Worm (Caenorhabditis elegans) whole organism, L1 larva: Measurements from ENCODE around the gene nhr-262.

Source experiments
- C16A3.4 ChIP-seq: fragments of 150-350 bp; optimal IDR thresholded peaks from 2 replicates; lab custom pipeline; 2014; ENCODE audit warnings: missing biosample characterization, missing genetic modification characterization
- C34B4.2 ChIP-seq: sonication (generic microtip); optimal IDR thresholded peaks from 2 replicates; lab custom pipeline; 2017; ENCODE audit warnings: mild to moderate bottlenecking, missing genetic modification characterization, missing compliant biosample characterization
- alr-1 ChIP-seq: fragments of 200-800 bp; sonication (Bioruptor generic); optimal IDR thresholded peaks from 2 replicates; lab custom pipeline; 2018; ENCODE audit warnings: borderline replicate concordance, mild to moderate bottlenecking, missing genetic modification characterization, missing compliant biosample characterization
- aly-2 ChIP-seq: fragments of 150-350 bp; optimal IDR thresholded peaks from 2 replicates; lab custom pipeline; 2014; ENCODE audit warnings: missing biosample characterization, missing genetic modification characterization
- ama-1 ChIP-seq: fragments of 150-350 bp; optimal IDR thresholded peaks from 2 replicates; lab custom pipeline; 2014
- ceh-8 ChIP-seq: fragments of 200-800 bp; sonication (Bioruptor generic); optimal IDR thresholded peaks from 2 replicates; lab custom pipeline; 2018; ENCODE audit warnings: mild to moderate bottlenecking, missing genetic modification characterization, moderate library complexity, missing compliant biosample characterization
- ceh-88 ChIP-seq: fragments of 200-800 bp; sonication (Bioruptor generic); IDR thresholded peaks from 2 replicates; pipeline ENCODE4 v1.3.6; 2022; ENCODE audit warnings: missing genetic modification characterization, missing compliant biosample characterization
- ces-1 ChIP-seq: fragments of 150-350 bp; optimal IDR thresholded peaks from 2 replicates; lab custom pipeline; 2014; ENCODE audit warnings: missing biosample characterization, missing genetic modification reagents, missing genetic modification characterization
- dpl-1 ChIP-seq, 3 experiments: fragments of 150-350 bp in 2 of 3; sonication (generic microtip) in 1 of 3; optimal IDR thresholded peaks; 2 replicates each; lab custom pipeline; 2014 to 2017; ENCODE audit warnings: missing biosample characterization in 3 of 3, missing genetic modification characterization in 3 of 3, missing genetic modification reagents in 3 of 3
- dsc-1 ChIP-seq: sonication (generic microtip); optimal IDR thresholded peaks from 2 replicates; lab custom pipeline; 2016; ENCODE audit warnings: mild to moderate bottlenecking, missing genetic modification characterization, missing compliant biosample characterization
- efl-1 ChIP-seq, 4 experiments: fragments of 150-350 bp; optimal IDR thresholded peaks in 3 of 4; peaks in 1 of 4; 1 replicate in 1 of 4; 2 replicates in 3 of 4; lab custom pipeline; 2014; ENCODE audit warnings: missing biosample characterization in 2 of 4, missing genetic modification characterization in 2 of 4, missing genetic modification reagents in 2 of 4
- egl-13 ChIP-seq: sonication (generic microtip); optimal IDR thresholded peaks from 2 replicates; lab custom pipeline; 2016; ENCODE audit warnings: missing genotype, missing genetic modification reagents, missing genetic modification characterization, missing compliant biosample characterization
- egl-27 ChIP-seq, 2 experiments: fragments of 150-350 bp in 1 of 2; sonication (generic microtip); optimal IDR thresholded peaks; 3 replicates each; lab custom pipeline; 2017 to 2018; ENCODE audit warnings: missing biosample characterization in 2 of 2, missing genetic modification characterization in 2 of 2, missing genetic modification reagents in 2 of 2
- fkh-4 ChIP-seq: sonication (generic microtip); optimal IDR thresholded peaks from 2 replicates; lab custom pipeline; 2016; ENCODE audit warnings: missing compliant biosample characterization, missing genetic modification characterization, borderline replicate concordance
- irx-1 ChIP-seq: sonication (generic microtip); optimal IDR thresholded peaks from 2 replicates; lab custom pipeline; 2016; ENCODE audit warnings: missing genetic modification characterization, missing compliant biosample characterization
- lin-14 ChIP-seq: fragments of 200-800 bp; sonication (Bioruptor generic); optimal IDR thresholded peaks from 2 replicates; lab custom pipeline; 2018; ENCODE audit warnings: mild to moderate bottlenecking, missing genetic modification characterization, moderate library complexity, missing compliant biosample characterization
- lin-35 ChIP-seq, 2 experiments: fragments of 150-350 bp; optimal IDR thresholded peaks; 2 replicates each; lab custom pipeline; 2014; ENCODE audit warnings: missing biosample characterization in 2 of 2, missing genetic modification characterization in 2 of 2, missing genetic modification reagents in 2 of 2
- lir-3 ChIP-seq: sonication (generic microtip); optimal IDR thresholded peaks from 2 replicates; lab custom pipeline; 2016; ENCODE audit warnings: mild to moderate bottlenecking, missing genetic modification characterization, moderate library complexity, missing compliant biosample characterization; ENCODE audit not compliant: poor library complexity
- mab-9 ChIP-seq: fragments of 200-800 bp; sonication (Bioruptor generic); IDR thresholded peaks from 2 replicates; pipeline ENCODE4 v1.3.6; 2022; ENCODE audit warnings: missing genetic modification reagents, missing genetic modification characterization, missing compliant biosample characterization
- mep-1 ChIP-seq: fragments of 150-350 bp; optimal IDR thresholded peaks from 2 replicates; lab custom pipeline; 2014; ENCODE audit warnings: missing biosample characterization, missing genetic modification characterization
- nhr-12 ChIP-seq: sonication (generic microtip); optimal IDR thresholded peaks from 2 replicates; lab custom pipeline; 2017; ENCODE audit warnings: missing biosample characterization, missing genetic modification characterization
- nhr-20 ChIP-seq: sonication (generic microtip); optimal IDR thresholded peaks from 2 replicates; lab custom pipeline; 2016; ENCODE audit warnings: mild to moderate bottlenecking, missing genetic modification characterization, missing compliant biosample characterization
- nhr-237 ChIP-seq: fragments of 150-350 bp; optimal IDR thresholded peaks from 2 replicates; lab custom pipeline; 2014; ENCODE audit warnings: missing biosample characterization, missing genetic modification characterization
- nhr-76 ChIP-seq: sonication (generic microtip); optimal IDR thresholded peaks from 2 replicates; lab custom pipeline; 2017; ENCODE audit warnings: missing biosample characterization, missing genetic modification characterization
- nhr-77 ChIP-seq: fragments of 150-350 bp; optimal IDR thresholded peaks from 2 replicates; lab custom pipeline; 2014; ENCODE audit warnings: missing biosample characterization, missing genetic modification characterization
- pax-3 ChIP-seq: fragments of 200-800 bp; sonication (Bioruptor generic); optimal IDR thresholded peaks from 2 replicates; lab custom pipeline; 2018; ENCODE audit warnings: mild to moderate bottlenecking, missing genetic modification characterization, moderate library complexity, missing compliant biosample characterization
- skn-1 ChIP-seq: fragments of 150-350 bp; optimal IDR thresholded peaks from 2 replicates; lab custom pipeline; 2014; ENCODE audit warnings: missing biosample characterization, missing genetic modification characterization
- sup-37 ChIP-seq: fragments of 200-800 bp; sonication (Bioruptor generic); optimal IDR thresholded peaks from 2 replicates; lab custom pipeline; 2018; ENCODE audit warnings: mild to moderate bottlenecking, missing genetic modification characterization, missing compliant biosample characterization
- swsn-7 ChIP-seq: sonication (generic microtip); optimal IDR thresholded peaks from 2 replicates; lab custom pipeline; 2016; ENCODE audit warnings: missing genetic modification characterization, missing compliant biosample characterization
- tbx-2 ChIP-seq: sonication (generic microtip); optimal IDR thresholded peaks from 2 replicates; lab custom pipeline; 2016; ENCODE audit warnings: missing genetic modification characterization, missing compliant biosample characterization
- tlp-1 ChIP-seq: fragments of 150-350 bp; optimal IDR thresholded peaks from 2 replicates; lab custom pipeline; 2014; ENCODE audit warnings: missing biosample characterization, missing genetic modification characterization
- unc-86 ChIP-seq: sonication (generic microtip); optimal IDR thresholded peaks from 2 replicates; lab custom pipeline; 2016; ENCODE audit warnings: missing genetic modification characterization, missing compliant biosample characterization
- vab-15 ChIP-seq: sonication (generic microtip); optimal IDR thresholded peaks from 2 replicates; lab custom pipeline; 2017; ENCODE audit warnings: missing genotype, mild to moderate bottlenecking, missing genetic modification characterization, missing compliant biosample characterization
- xbp-1 ChIP-seq: sonication (generic microtip); optimal IDR thresholded peaks from 2 replicates; lab custom pipeline; 2016; ENCODE audit warnings: missing genetic modification characterization, missing compliant biosample characterization
- zip-4 ChIP-seq: fragments of 200-800 bp; sonication (Bioruptor generic); optimal IDR thresholded peaks from 2 replicates; lab custom pipeline; 2018; ENCODE audit warnings: mild to moderate bottlenecking, missing genetic modification characterization, moderate library complexity, missing compliant biosample characterization
- ztf-4 ChIP-seq: fragments of 150-350 bp; optimal IDR thresholded peaks from 2 replicates; lab custom pipeline; 2014; ENCODE audit warnings: missing biosample characterization, missing genetic modification characterization

nhr-262 gene

ce11 chrV:16879532-16879931 lies 25.2 kb upstream of the nhr-262 start:
- no peak for TF ChIP-seq ama-1
- no peak for TF ChIP-seq sup-37 (GFP tag; lab: Kevin White, UChicago)
- no peak for TF ChIP-seq C16A3.4 (tag; lab: Kevin White, UChicago)
- TF ChIP-seq efl-1 (optimal IDR thresholded peaks at IDR 0.05; lab: Kevin White, UChicago), result no peak
- TF ChIP-seq efl-1 (GFP tag; optimal IDR thresholded peaks at IDR 0.05 in 1 of 2; lab: Kevin White, UChicago), result no peak

- TF ChIP-seq lir-3 (tag; lab: Kevin White, UChicago) (no peak), unc-86 (no peak), mep-1 (tag; lab: Kevin White, UChicago) (no peak), egl-13 (tag; lab: Kevin White, UChicago) (no peak), alr-1 (tag; lab: Kevin White, UChicago) (no peak), sup-37 (GFP tag; lab: Kevin White, UChicago) (no peak), C34B4.2 (tag; lab: Kevin White, UChicago) (no peak), vab-15 (tag; lab: Kevin White, UChicago) (no peak), nhr-77 (tag; lab: Kevin White, UChicago) (no peak), aly-2 (tag; lab: Kevin White, UChicago) (no peak), irx-1 (tag; lab: Kevin White, UChicago) (no peak), nhr-76 (no peak), zip-4 (GFP tag; lab: Kevin White, UChicago) (no peak), lin-14 (GFP tag; lab: Kevin White, UChicago) (no peak), pax-3 (tag; lab: Kevin White, UChicago) (no peak)
Measured at ce11 chrV:16880054-16880453, 24.7 kb upstream of the nhr-262 start, which contains the start of gene F09C6.3. Gene F09C6.3 (minus strand): TSS chrV:16880154.

- TF ChIP-seq tlp-1 (no peak), swsn-7 (no peak), xbp-1 (tag; lab: Kevin White, UChicago) (no peak), C34B4.2 (tag; lab: Kevin White, UChicago) (no peak), sup-37 (GFP tag; lab: Kevin White, UChicago) (no peak), nhr-76 (no peak), egl-27 (tag; optimal IDR thresholded peaks at IDR 0.05; lab: Kevin White, UChicago) (no peak), tbx-2 (tag; lab: Kevin White, UChicago) (no peak), lin-14 (GFP tag; lab: Kevin White, UChicago) (no peak), lin-35 (GFP tag; optimal IDR thresholded peaks at IDR 0.05; lab: Kevin White, UChicago) (no peak), ceh-88 (GFP tag; lab: Robert Waterston, UW) (no peak), ceh-8 (GFP tag; lab: Kevin White, UChicago) (no peak), dsc-1 (tag; lab: Kevin White, UChicago) (no peak)
Measured at ce11 chrV:16880679-16881078, 24.0 kb upstream of the nhr-262 start, which contains the start of gene F09C6.14. Gene F09C6.14 (plus strand): TSS chrV:16880979.

- TF ChIP-seq skn-1 (tag; lab: Kevin White, UChicago), result no peak
- TF ChIP-seq nhr-77 (tag; lab: Kevin White, UChicago), result peak; percentile 8
- no peak for TF ChIP-seq mab-9
- TF ChIP-seq ztf-4 (tag; lab: Kevin White, UChicago), result no peak
- TF ChIP-seq fkh-4 (tag; lab: Kevin White, UChicago), result no peak
- TF ChIP-seq nhr-20, result peak; percentile 47
- TF ChIP-seq alr-1 (tag; lab: Kevin White, UChicago), result no peak
- no peak for TF ChIP-seq aly-2 (tag; lab: Kevin White, UChicago)
- TF ChIP-seq nhr-12 (tag; lab: Kevin White, UChicago), result no peak
- no peak for TF ChIP-seq dpl-1 (GFP tag; optimal IDR thresholded peaks at IDR 0.05; lab: Kevin White, UChicago)
- no peak for TF ChIP-seq ces-1 (GFP tag; lab: Kevin White, UChicago)
- TF ChIP-seq nhr-237 (tag; lab: Kevin White, UChicago), result no peak
Measured at ce11 chrV:16882260-16882918, 22.3 kb upstream of the nhr-262 start, which contains the start of the genes F09C6.11 and F09C6.12. Gene F09C6.11 (minus strand): TSS chrV:16882310. Gene F09C6.12 (plus strand): TSS chrV:16882868.
